Worm (Caenorhabditis elegans) whole organism, L3 larva: Measurements from ENCODE around the gene F59E11.6.

ENCODE experiments used
- ceh-16 ChIP-seq: sonication (generic microtip); optimal IDR thresholded peaks from 2 replicates; lab custom pipeline; 2017; ENCODE audit warnings: missing biosample characterization, missing genetic modification characterization
- daf-12 ChIP-seq: fragments of 150-350 bp; optimal IDR thresholded peaks from 2 replicates; lab custom pipeline; 2014; ENCODE audit warnings: missing biosample characterization, missing genetic modification reagents, missing genetic modification characterization
- elt-3 ChIP-seq, 3 experiments: fragments of 150-350 bp in 1 of 3; sonication (generic microtip) in 2 of 3; optimal IDR thresholded peaks; 2 replicates in 2 of 3; 4 replicates in 1 of 3; lab custom pipeline; 2014 to 2017; ENCODE audit warnings: missing biosample characterization in 3 of 3, missing genetic modification characterization in 3 of 3
- lin-15B ChIP-seq: fragments of 150-350 bp; optimal IDR thresholded peaks from 2 replicates; lab custom pipeline; 2014; ENCODE audit warnings: missing biosample characterization, missing genetic modification characterization
- lin-39 ChIP-seq: fragments of 150-350 bp; optimal IDR thresholded peaks from 2 replicates; lab custom pipeline; 2018; ENCODE audit warnings: missing biosample characterization, missing genetic modification reagents, missing genetic modification characterization
- lsy-12 ChIP-seq: sonication (generic microtip); optimal IDR thresholded peaks from 2 replicates; lab custom pipeline; 2016; ENCODE audit warnings: mild to moderate bottlenecking, missing genetic modification characterization, missing compliant biosample characterization
- nhr-11 ChIP-seq: fragments of 150-350 bp; optimal IDR thresholded peaks from 2 replicates; lab custom pipeline; 2014; ENCODE audit warnings: missing biosample characterization, missing genetic modification characterization
- nhr-12 ChIP-seq: fragments of 150-350 bp; optimal IDR thresholded peaks from 2 replicates; lab custom pipeline; 2014; ENCODE audit warnings: missing biosample characterization, missing genetic modification characterization
- skn-1 ChIP-seq: fragments of 150-350 bp; optimal IDR thresholded peaks from 2 replicates; lab custom pipeline; 2014; ENCODE audit warnings: missing biosample characterization, missing genetic modification characterization
- unc-62 ChIP-seq: fragments of 150-350 bp; sonication (generic microtip); optimal IDR thresholded peaks from 4 replicates; lab custom pipeline; 2014; ENCODE audit warnings: missing biosample characterization, missing genetic modification reagents, missing genetic modification characterization

ce11 chrV:8991679-8992078 is at the start of gene F59E11.6:
- no peak for TF ChIP-seq lin-15B (tag; lab: Kevin White, UChicago)
- TF ChIP-seq ceh-16 (tag; lab: Kevin White, UChicago): no peak
- no peak for TF ChIP-seq nhr-12
- no peak for TF ChIP-seq lin-39 (tag; lab: Kevin White, UChicago)
- no peak for TF ChIP-seq lsy-12 (tag; lab: Kevin White, UChicago)
- no peak for TF ChIP-seq daf-12 (tag; lab: Kevin White, UChicago)
- no peak for TF ChIP-seq nhr-11 (tag; lab: Kevin White, UChicago)
- no peak for TF ChIP-seq unc-62
- no peak for TF ChIP-seq skn-1 (tag; lab: Kevin White, UChicago)
- TF ChIP-seq elt-3 (tag; optimal IDR thresholded peaks at IDR 0.05; lab: Kevin White, UChicago): no peak
